Worm (Caenorhabditis elegans) whole organism, L4 larva: ENCODE data around the gene viro-2.
"Not testable (repeated sequence)": the region's sequence is repeated elsewhere in the genome, so short reads cannot be mapped to it uniquely, and the experiment has no call there.

ENCODE experiments used
- R02D3.7 ChIP-seq: fragments of 150-350 bp; sonication (generic microtip); optimal IDR thresholded peaks from 3 replicates; lab custom pipeline; 2014; ENCODE audit warnings: missing biosample characterization, missing genetic modification characterization
- ces-1 ChIP-seq: fragments of 150-350 bp; sonication (generic microtip); optimal IDR thresholded peaks from 4 replicates; lab custom pipeline; 2014; ENCODE audit warnings: missing biosample characterization, missing genetic modification reagents, missing genetic modification characterization
- daf-19 ChIP-seq: fragments of 200-800 bp; sonication (Bioruptor generic); conservative IDR thresholded peaks from 2 replicates; pipeline ENCODE4 v1.3.6; 2022; ENCODE audit warnings: missing genetic modification characterization, missing compliant biosample characterization
- daf-8 ChIP-seq: fragments of 200-800 bp; sonication (Bioruptor generic); IDR thresholded peaks from 2 replicates; pipeline ENCODE4 v1.3.6; 2022; ENCODE audit warnings: missing genetic modification characterization, missing compliant biosample characterization
- fkh-10 ChIP-seq: fragments of 150-350 bp; optimal IDR thresholded peaks from 2 replicates; lab custom pipeline; 2014; ENCODE audit warnings: missing biosample characterization, missing genetic modification reagents, missing genetic modification characterization
- hlh-30 ChIP-seq: sonication (generic microtip); optimal IDR thresholded peaks from 2 replicates; lab custom pipeline; 2017; ENCODE audit warnings: antibody characterized with exemption, mild to moderate bottlenecking, missing genetic modification characterization, missing compliant biosample characterization; ENCODE audit not compliant: insufficient read depth
- mdl-1 ChIP-seq, 2 experiments: fragments of 150-350 bp in 1 of 2; sonication (generic microtip) in 1 of 2; optimal IDR thresholded peaks; 2 replicates each; lab custom pipeline; 2014 to 2017; ENCODE audit warnings: missing biosample characterization in 2 of 2, missing genetic modification characterization in 2 of 2
- mes-2 ChIP-seq: sonication (generic microtip); optimal IDR thresholded peaks from 2 replicates; lab custom pipeline; 2016; ENCODE audit warnings: missing genotype, mild to moderate bottlenecking, missing genetic modification characterization, missing compliant biosample characterization; ENCODE audit not compliant: poor library complexity, severe bottlenecking
- nhr-28 ChIP-seq: fragments of 150-350 bp; optimal IDR thresholded peaks from 2 replicates; lab custom pipeline; 2014; ENCODE audit warnings: missing biosample characterization, missing genetic modification characterization

ce11 chrIII:7128601-7129000, at the start of gene viro-2:
- not testable (repeated sequence) for TF ChIP-seq mdl-1 (tag; optimal IDR thresholded peaks at IDR 0.05; lab: Kevin White, UChicago); fkh-10 (GFP tag; lab: Kevin White, UChicago); R02D3.7 (tag; lab: Kevin White, UChicago); hlh-30 (tag; lab: Kevin White, UChicago); mes-2 (tag; lab: Kevin White, UChicago); daf-19 (GFP tag; lab: Robert Waterston, UW); daf-8 (GFP tag; lab: Robert Waterston, UW); nhr-28 (tag; lab: Kevin White, UChicago); ces-1 (GFP tag; lab: Kevin White, UChicago)
